Worm (Caenorhabditis elegans): Measurements from ENCODE around the gene nlp-19.

nlp-19 gene

ce11 chrX:10958427-10958826 lies at the start of gene nlp-19:
Gene nlp-19, plus strand, starts transcription at chrX:10958727.
- TF ChIP-seq klf-2 (GFP tag; conservative IDR thresholded peaks at IDR 0.05) (no peak), tab-1 (GFP tag; IDR thresholded peaks at IDR 0.05) (no peak), ztf-29 (GFP tag; IDR thresholded peaks at IDR 0.05) (no peak), T22C8.4 (GFP tag; IDR thresholded peaks at IDR 0.05) (no peak), cog-1 (tag; optimal IDR thresholded peaks at IDR 0.05) (no peak), med-1 (GFP tag; optimal IDR thresholded peaks at IDR 0.05; ENCODE audit: insufficient read depth) (no peak), ztf-23 (GFP tag; IDR thresholded peaks at IDR 0.05) (no peak), ref-1 (GFP tag; conservative IDR thresholded peaks at IDR 0.05) (no peak), flt-1 (GFP tag; IDR thresholded peaks at IDR 0.05) (no peak)

ce11 chrX:10909661-10910060 lies 48.9 kb upstream of the nlp-19 start:
- TF ChIP-seq tab-1 (GFP tag; IDR thresholded peaks at IDR 0.05), result no peak
- no peak for TF ChIP-seq flt-1 (GFP tag; IDR thresholded peaks at IDR 0.05)
- no peak for TF ChIP-seq med-1 (GFP tag; optimal IDR thresholded peaks at IDR 0.05; ENCODE audit: insufficient read depth)

- TF ChIP-seq ztf-23 (GFP tag; IDR thresholded peaks at IDR 0.05) (no peak), ztf-29 (GFP tag; IDR thresholded peaks at IDR 0.05) (no peak), T22C8.4 (GFP tag; IDR thresholded peaks at IDR 0.05) (no peak), cog-1 (tag; optimal IDR thresholded peaks at IDR 0.05) (no peak)
Observed at ce11 chrX:10910716-10911115, 47.8 kb upstream of the nlp-19 start, which contains the start of gene F47B10.8. Gene F47B10.8, minus strand, starts transcription at chrX:10910816.

ce11 chrX:10913981-10914380 lies 44.5 kb upstream of the nlp-19 start, which contains the start of gene F47B10.9:
Gene F47B10.9, minus strand, starts transcription at chrX:10914081.
- TF ChIP-seq med-1 (GFP tag; optimal IDR thresholded peaks at IDR 0.05; ENCODE audit: insufficient read depth) (no peak), ref-1 (GFP tag; conservative IDR thresholded peaks at IDR 0.05) (no peak), T22C8.4 (GFP tag; IDR thresholded peaks at IDR 0.05) (no peak)

DNA sequence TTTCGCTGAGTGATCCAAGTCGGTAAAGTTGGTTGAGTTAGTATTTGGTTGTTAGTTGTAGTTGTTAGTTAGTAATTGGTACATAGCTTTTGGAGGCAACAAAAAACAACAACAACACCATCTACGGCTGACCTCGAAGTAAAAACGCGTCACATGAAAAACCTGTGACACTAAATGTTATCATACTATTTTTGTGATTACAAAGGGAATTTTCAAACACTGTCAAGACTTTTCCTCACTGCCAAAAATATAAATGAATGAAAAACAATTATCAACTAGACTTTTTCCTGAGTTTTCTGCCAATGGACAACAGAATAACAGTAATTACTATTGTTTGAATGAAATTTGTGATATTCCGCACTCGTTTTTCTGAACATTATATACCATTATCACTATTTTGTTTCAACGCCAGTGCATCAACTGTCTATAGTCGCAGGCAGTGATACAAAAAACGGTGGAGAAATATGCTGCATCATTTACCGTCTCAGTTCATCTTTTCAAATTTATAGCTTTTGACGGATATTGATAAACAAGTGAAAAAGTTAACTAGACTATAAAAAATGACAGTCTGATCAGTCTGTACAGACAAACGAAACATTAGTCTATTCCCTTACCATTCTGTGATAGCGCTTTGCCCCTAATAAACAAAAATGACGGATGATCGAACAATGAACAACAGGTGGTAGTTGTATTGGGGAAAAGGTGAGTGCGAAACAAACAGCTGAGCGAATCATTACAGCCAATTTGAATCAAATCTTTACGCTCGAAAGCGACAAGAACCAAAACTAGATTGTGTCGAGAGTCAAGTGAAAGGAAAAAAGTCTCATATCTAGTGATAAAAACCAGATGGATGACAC lies 43.9 kb upstream of the nlp-19 start:
- TF ChIP-seq ztf-23 (GFP tag; IDR thresholded peaks at IDR 0.05), result no peak
- TF ChIP-seq tab-1 (GFP tag; IDR thresholded peaks at IDR 0.05), result no peak
- TF ChIP-seq ztf-29 (GFP tag; IDR thresholded peaks at IDR 0.05), result no peak
- no peak for TF ChIP-seq flt-1 (GFP tag; IDR thresholded peaks at IDR 0.05)
- no peak for TF ChIP-seq T22C8.4 (GFP tag; IDR thresholded peaks at IDR 0.05)
- TF ChIP-seq klf-2 (GFP tag; conservative IDR thresholded peaks at IDR 0.05), result no peak
- TF ChIP-seq cog-1 (tag; optimal IDR thresholded peaks at IDR 0.05), result no peak
- no peak for TF ChIP-seq ref-1 (GFP tag; conservative IDR thresholded peaks at IDR 0.05)
- TF ChIP-seq med-1 (GFP tag; optimal IDR thresholded peaks at IDR 0.05; ENCODE audit: insufficient read depth), result no peak

- TF ChIP-seq med-1 (GFP tag; optimal IDR thresholded peaks at IDR 0.05; ENCODE audit: insufficient read depth) (no peak), T22C8.4 (GFP tag; IDR thresholded peaks at IDR 0.05) (no peak), ztf-29 (GFP tag; IDR thresholded peaks at IDR 0.05) (no peak), ref-1 (GFP tag; conservative IDR thresholded peaks at IDR 0.05) (no peak), flt-1 (GFP tag; IDR thresholded peaks at IDR 0.05) (no peak), cog-1 (tag; optimal IDR thresholded peaks at IDR 0.05) (no peak)
Observed at ce11 chrX:10916194-10916593, 42.3 kb upstream of the nlp-19 start.

DNA sequence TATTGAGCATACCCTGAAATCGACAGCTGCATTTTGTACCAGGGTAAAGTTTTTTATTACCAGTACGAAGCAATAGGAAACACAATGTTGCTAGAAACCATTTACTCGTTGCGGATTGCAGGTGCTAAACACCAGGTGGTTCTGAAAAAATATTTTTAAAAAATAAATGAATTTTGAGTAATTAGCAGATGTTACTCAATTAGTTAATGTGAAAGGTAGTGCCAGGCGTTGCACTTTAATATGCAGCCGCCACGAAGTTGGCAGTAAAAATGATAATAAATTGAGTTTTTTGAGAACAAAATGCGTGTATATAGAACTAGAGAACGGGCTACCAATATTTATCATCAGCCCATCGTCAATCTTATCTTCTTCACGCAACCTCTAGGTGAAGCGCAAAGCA lies 38.9 kb upstream of the nlp-19 start, which contains the start of gene nstp-9:
Gene nstp-9, minus strand, starts transcription at position 101 of the 400 bp plus-strand sequence.
- TF ChIP-seq tab-1 (GFP tag; IDR thresholded peaks at IDR 0.05) (no peak), flt-1 (GFP tag; IDR thresholded peaks at IDR 0.05) (no peak), ztf-23 (GFP tag; IDR thresholded peaks at IDR 0.05) (no peak), cog-1 (tag; optimal IDR thresholded peaks at IDR 0.05) (no peak), ref-1 (GFP tag; conservative IDR thresholded peaks at IDR 0.05) (no peak), T22C8.4 (GFP tag; IDR thresholded peaks at IDR 0.05) (no peak), med-1 (GFP tag; optimal IDR thresholded peaks at IDR 0.05; ENCODE audit: insufficient read depth) (no peak), ztf-29 (GFP tag; IDR thresholded peaks at IDR 0.05) (no peak), klf-2 (GFP tag; conservative IDR thresholded peaks at IDR 0.05) (no peak)

DNA sequence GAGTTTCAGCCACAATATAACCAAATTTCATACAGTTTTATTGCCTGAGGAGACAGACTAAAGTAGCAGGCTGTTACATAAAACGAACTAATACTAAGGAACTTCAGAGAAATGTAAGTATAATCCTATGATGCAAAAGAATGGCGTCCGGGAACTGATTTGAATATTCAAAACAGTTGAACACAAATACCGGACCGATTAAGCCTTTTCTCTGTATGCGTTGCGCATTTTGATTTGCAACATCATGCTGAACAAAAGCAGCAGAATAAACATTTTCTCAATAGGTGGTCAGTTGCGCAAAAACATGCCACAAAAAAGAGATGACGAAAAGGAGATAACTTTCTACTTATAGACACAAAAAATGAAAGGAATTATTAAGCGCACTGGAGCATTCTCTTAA lies 34.5 kb upstream of the nlp-19 start:
- TF ChIP-seq tab-1 (GFP tag; IDR thresholded peaks at IDR 0.05) (no peak), klf-2 (GFP tag; conservative IDR thresholded peaks at IDR 0.05) (no peak)

ce11 chrX:10927136-10927535 lies 31.4 kb upstream of the nlp-19 start:
- TF ChIP-seq klf-2 (GFP tag; conservative IDR thresholded peaks at IDR 0.05) (no peak), tab-1 (GFP tag; IDR thresholded peaks at IDR 0.05) (no peak), ztf-23 (GFP tag; IDR thresholded peaks at IDR 0.05) (no peak), T22C8.4 (GFP tag; IDR thresholded peaks at IDR 0.05) (no peak), med-1 (GFP tag; optimal IDR thresholded peaks at IDR 0.05; ENCODE audit: insufficient read depth) (no peak), ztf-29 (GFP tag; IDR thresholded peaks at IDR 0.05) (no peak), flt-1 (GFP tag; IDR thresholded peaks at IDR 0.05) (no peak), ref-1 (GFP tag; conservative IDR thresholded peaks at IDR 0.05) (no peak), cog-1 (tag; optimal IDR thresholded peaks at IDR 0.05) (no peak)

- TF ChIP-seq klf-2 (GFP tag; conservative IDR thresholded peaks at IDR 0.05) (no peak), ref-1 (GFP tag; conservative IDR thresholded peaks at IDR 0.05) (no peak), flt-1 (GFP tag; IDR thresholded peaks at IDR 0.05) (no peak), T22C8.4 (GFP tag; IDR thresholded peaks at IDR 0.05) (no peak), ztf-23 (GFP tag; IDR thresholded peaks at IDR 0.05) (no peak), med-1 (GFP tag; optimal IDR thresholded peaks at IDR 0.05; ENCODE audit: insufficient read depth) (no peak), cog-1 (tag; optimal IDR thresholded peaks at IDR 0.05) (no peak)
Observed at ce11 chrX:10928948-10929563, 29.5 kb upstream of the nlp-19 start, which contains the start of gene dgn-1. Gene dgn-1, minus strand, starts transcription at chrX:10928998.
